Fruit fly (Drosophila melanogaster): ENCODE measurements around the gene CG6026.
A peak's percentile ranks its signal among the peaks of the same experiment; 100 is the strongest.

CG6026 gene

DNA sequence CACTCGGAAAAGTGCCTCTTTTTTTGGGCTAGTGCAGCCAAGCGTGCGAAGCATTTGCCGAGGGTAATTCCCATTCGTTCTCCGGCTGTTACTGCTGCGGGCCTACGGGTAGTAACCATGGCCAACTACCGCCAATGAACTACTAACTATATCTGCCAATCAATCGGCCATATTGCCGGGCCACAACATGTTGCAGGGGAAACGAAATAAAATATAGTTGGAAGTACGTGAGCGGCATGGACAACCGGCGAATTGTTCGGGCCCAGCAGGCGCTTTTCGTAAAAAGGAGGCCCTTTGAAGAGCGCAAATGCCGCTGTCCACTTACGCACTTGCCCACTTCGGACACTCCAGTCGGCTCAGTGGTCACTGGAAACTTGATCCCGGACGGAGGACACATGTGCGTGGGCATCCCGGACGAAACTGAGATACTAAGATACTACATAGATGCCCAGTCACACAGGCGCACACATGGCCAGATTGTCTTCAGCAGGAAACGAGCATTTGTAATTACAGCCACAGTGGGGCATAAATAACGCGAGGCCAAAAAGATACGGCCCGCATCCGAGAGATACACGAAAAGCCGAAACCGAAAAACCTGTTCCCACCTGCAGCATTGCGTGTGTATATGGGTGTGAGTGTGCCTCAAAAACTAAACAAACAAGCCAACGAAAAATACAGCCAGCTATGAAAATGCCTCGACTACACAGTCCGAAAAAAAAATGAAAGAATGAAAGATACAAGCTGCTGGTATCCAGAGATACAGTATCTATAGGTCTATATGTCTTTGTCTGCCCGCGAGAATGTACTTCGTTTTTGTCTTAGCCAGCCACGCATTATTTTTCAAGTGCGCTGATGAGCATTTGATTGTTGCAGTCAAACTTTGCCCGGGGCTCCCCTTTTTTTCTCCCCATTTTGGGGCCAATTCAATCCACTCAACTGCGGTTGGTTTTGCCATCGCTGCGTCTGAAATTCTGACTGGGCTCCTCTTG, 45.6 kb upstream of the CG6026 start (continued):
- peak; percentile 63 for TF ChIP-seq cg (GFP tag; optimal IDR thresholded peaks at IDR 0.05)
- TF ChIP-seq CG17568 (GFP tag; optimal IDR thresholded peaks at IDR 0.05), result peak; percentile 40
- TF ChIP-seq abd-A (tag; optimal IDR thresholded peaks at IDR 0.05), result peak; percentile 42
- peak; percentile 38 for TF ChIP-seq fd64A (GFP tag; optimal IDR thresholded peaks at IDR 0.05)
- peak; percentile 15 for TF ChIP-seq pros (GFP tag; optimal IDR thresholded peaks at IDR 0.05)
- TF ChIP-seq tin (GFP tag; optimal IDR thresholded peaks at IDR 0.05), result peak; percentile 31
- TF ChIP-seq phol (tag; optimal IDR thresholded peaks at IDR 0.05), result peak; percentile 7
- 0 out of 2 replicates have a peak, but pooled peaks have one; percentile 20 for TF ChIP-seq CG4360 (GFP tag; IDR thresholded peaks at IDR 0.05)
- no peak for TF ChIP-seq mam (GFP tag; optimal IDR thresholded peaks at IDR 0.05)
- peak; percentile 42 for TF ChIP-seq Fer1 (GFP tag; optimal IDR thresholded peaks at IDR 0.05)
- no peak for TF ChIP-seq br (optimal IDR thresholded peaks at IDR 0.05)
- 0 out of 2 replicates have a peak, but pooled peaks have one; percentile 11 for TF ChIP-seq Xrp1 (GFP tag; IDR thresholded peaks at IDR 0.05)
- TF ChIP-seq CG5245 (GFP tag; optimal IDR thresholded peaks at IDR 0.05), result peak; percentile 1
- TF ChIP-seq CG12659 (GFP tag; optimal IDR thresholded peaks at IDR 0.05), result peak; percentile 23
- TF ChIP-seq CG1602 (GFP tag; optimal IDR thresholded peaks at IDR 0.05), result peak; percentile 3
- peak; percentile 39 for TF ChIP-seq disco-r (GFP tag; optimal IDR thresholded peaks at IDR 0.05)
- TF ChIP-seq CG12769 (tag; optimal IDR thresholded peaks at IDR 0.05), result peak; percentile 35
- peak; percentile 30 for TF ChIP-seq CG7839 (tag; optimal IDR thresholded peaks at IDR 0.05)
- no peak for TF ChIP-seq CG6791 (GFP tag; IDR thresholded peaks at IDR 0.05; ENCODE audit: partially characterized antibody)
- peak; percentile 41 for TF ChIP-seq lab (GFP tag; optimal IDR thresholded peaks at IDR 0.05)
- peak; percentile 70 for TF ChIP-seq zf30C (GFP tag; optimal IDR thresholded peaks at IDR 0.05)
- TF ChIP-seq chif (GFP tag; optimal IDR thresholded peaks at IDR 0.05), result peak in 1 of 2 experiments; percentile 1
- TF ChIP-seq PHDP (tag; optimal IDR thresholded peaks at IDR 0.05), result peak; percentile 2
- TF ChIP-seq sob (GFP tag; IDR thresholded peaks at IDR 0.05), result 0 out of 2 replicates have a peak, but pooled peaks have one; percentile 36
- peak; percentile 16 for TF ChIP-seq cwo (GFP tag; optimal IDR thresholded peaks at IDR 0.05)
- peak; percentile 35 for TF ChIP-seq CG15601 (tag; optimal IDR thresholded peaks at IDR 0.05)
- peak in 1 of 3 experiments; percentile 39 for TF ChIP-seq lola (GFP tag; optimal IDR thresholded peaks at IDR 0.05)
- TF ChIP-seq D19B (GFP tag; optimal IDR thresholded peaks at IDR 0.05), result peak; percentile 61
- peak; percentile 34 for TF ChIP-seq sqz (GFP tag; optimal IDR thresholded peaks at IDR 0.05)
- no peak for TF ChIP-seq CG3407 (GFP tag; optimal IDR thresholded peaks at IDR 0.05)
- peak; percentile 6 for TF ChIP-seq NfI (GFP tag; optimal IDR thresholded peaks at IDR 0.05)
- TF ChIP-seq CG17361 (GFP tag; IDR thresholded peaks at IDR 0.05), result 0 out of 3 replicates have a peak, but pooled peaks have one; percentile 25
- TF ChIP-seq CG1529 (GFP tag; optimal IDR thresholded peaks at IDR 0.05), result peak; percentile 8
- TF ChIP-seq CG8924 (tag; optimal IDR thresholded peaks at IDR 0.05), result peak; percentile 25
- TF ChIP-seq CG5180 (GFP tag; optimal IDR thresholded peaks at IDR 0.05), result peak; percentile 90
- no peak for TF ChIP-seq prd (optimal IDR thresholded peaks at IDR 0.05)
- peak; percentile 29; the same call in 1 of the 3 replicates for TF ChIP-seq prd (GFP tag; IDR thresholded peaks at IDR 0.05)
- TF ChIP-seq Med (GFP tag), result peak; percentile 48
- peak; percentile 62 for TF ChIP-seq row (GFP tag; IDR thresholded peaks at IDR 0.05)
- TF ChIP-seq ci (GFP tag; IDR thresholded peaks at IDR 0.05), result peak; percentile 51; the same call in 1 of the 3 replicates
- TF ChIP-seq run (tag; optimal IDR thresholded peaks at IDR 0.05), result peak; percentile 12
- peak; percentile 5 for TF ChIP-seq CG8944 (GFP tag; optimal IDR thresholded peaks at IDR 0.05)
- no peak for TF ChIP-seq sc (optimal IDR thresholded peaks at IDR 0.05)
- TF ChIP-seq sc (GFP tag; optimal IDR thresholded peaks at IDR 0.05), result peak; percentile 20
- no peak for TF ChIP-seq HLH4C (GFP tag; IDR thresholded peaks at IDR 0.05; ENCODE audit: partially characterized antibody)
- peak; percentile 53 for TF ChIP-seq D19A (tag; optimal IDR thresholded peaks at IDR 0.05)
- TF ChIP-seq esg (GFP tag; conservative IDR thresholded peaks at IDR 0.05), result no peak
